Worm (Caenorhabditis elegans): ENCODE measurements around the gene F49C12.4.

DNA sequence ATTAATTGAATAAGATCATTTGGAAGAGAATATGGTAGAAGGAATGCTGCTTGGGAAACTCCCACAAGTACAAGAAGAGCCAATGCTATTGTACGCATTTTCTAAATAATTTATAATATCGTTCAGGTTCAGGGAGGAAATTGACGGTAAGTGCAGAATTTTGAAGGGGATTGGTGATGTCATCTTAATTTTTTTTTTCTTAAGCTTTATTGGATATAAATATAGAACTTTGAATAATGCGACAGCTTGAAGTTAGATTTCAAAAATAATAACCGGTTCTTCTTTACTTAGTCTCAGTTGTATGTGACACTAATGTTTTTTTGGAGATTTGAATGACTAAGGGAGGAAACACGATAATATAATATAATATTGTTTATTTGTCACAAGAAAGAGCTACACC, 26.9 kb upstream of the F49C12.4 start, which contains the start of gene nspg-7.1:
- TF ChIP-seq pha-4 (GFP tag; IDR thresholded peaks at IDR 0.05) (no peak), pha-4 (tag; optimal IDR thresholded peaks at IDR 0.05) (no peak), zag-1 (tag; optimal IDR thresholded peaks at IDR 0.05) (no peak), fos-1 (tag; optimal IDR thresholded peaks at IDR 0.05) (no peak), arid-1 (GFP tag; conservative IDR thresholded peaks at IDR 0.05) (no peak), nhr-237 (tag; optimal IDR thresholded peaks at IDR 0.05) (no peak), aly-2 (tag; optimal IDR thresholded peaks at IDR 0.05) (no peak), hlh-30 (tag; optimal IDR thresholded peaks at IDR 0.05; ENCODE audit: insufficient read depth) (no peak)

Data from whole organism, L4 larva.